Fruit fly (Drosophila melanogaster) whole organism, embryonic: ENCODE data around the gene Dph3.

ENCODE experiments used
- BEAF-32 ChIP-seq: fragments of 200-800 bp; sonication (Bioruptor generic); optimal IDR thresholded peaks from 3 replicates; lab custom pipeline; 2017; ENCODE audit warnings: missing biosample characterization, missing genetic modification characterization, mild to moderate bottlenecking, moderate library complexity, missing genetic modification reagents
- CG10979 ChIP-seq: fragments of 200-800 bp; sonication (Bioruptor generic); optimal IDR thresholded peaks from 2 replicates; lab custom pipeline; 2018; ENCODE audit warnings: missing biosample characterization, mild to moderate bottlenecking, missing genetic modification characterization, moderate library complexity
- CG11093 ChIP-seq: fragments of 200-800 bp; sonication (Bioruptor generic); IDR thresholded peaks from 3 replicates; pipeline ENCODE4 v1.3.6; 2022; ENCODE audit warnings: missing biosample characterization, missing genetic modification characterization
- CG11456 ChIP-seq: fragments of 200-800 bp; sonication (Bioruptor generic); IDR thresholded peaks from 3 replicates; pipeline ENCODE4 v1.3.6; 2022; ENCODE audit warnings: missing biosample characterization, missing genetic modification characterization
- CG14014 ChIP-seq: fragments of 200-800 bp; sonication (Bioruptor generic); IDR thresholded peaks from 2 replicates; pipeline ENCODE4 v1.3.6; 2022; ENCODE audit warnings: missing biosample characterization, missing genetic modification characterization
- CG14710 ChIP-seq: fragments of 200-800 bp; sonication (Bioruptor generic); optimal IDR thresholded peaks from 3 replicates; lab custom pipeline; 2019; ENCODE audit warnings: missing biosample characterization, mild to moderate bottlenecking, missing genetic modification characterization, moderate library complexity
- CG15269 ChIP-seq: fragments of 200-800 bp; sonication (Bioruptor generic); optimal IDR thresholded peaks from 2 replicates; lab custom pipeline; 2018; ENCODE audit warnings: missing biosample characterization, mild to moderate bottlenecking, missing genetic modification characterization, moderate library complexity
- CG1603 ChIP-seq: fragments of 200-800 bp; sonication (Bioruptor generic); optimal IDR thresholded peaks from 2 replicates; lab custom pipeline; 2019; ENCODE audit warnings: missing biosample characterization, mild to moderate bottlenecking, missing genetic modification characterization, moderate library complexity
- CG16815 ChIP-seq: fragments of 200-800 bp; sonication (Bioruptor generic); optimal IDR thresholded peaks from 3 replicates; lab custom pipeline; 2017; ENCODE audit warnings: missing biosample characterization, mild to moderate bottlenecking, missing genetic modification characterization
- CG18764 ChIP-seq: fragments of 200-800 bp; sonication (Bioruptor generic); optimal IDR thresholded peaks from 3 replicates; lab custom pipeline; 2016; ENCODE audit warnings: missing biosample characterization, missing genetic modification characterization
- CG4617 ChIP-seq: fragments of 200-800 bp; sonication (Bioruptor generic); optimal IDR thresholded peaks from 3 replicates; lab custom pipeline; 2016; ENCODE audit warnings: missing biosample characterization, missing genetic modification characterization, borderline replicate concordance
- CG7372 ChIP-seq: fragments of 200-800 bp; sonication (Bioruptor generic); IDR thresholded peaks from 2 replicates; pipeline ENCODE4 v1.3.6; 2022; ENCODE audit warnings: missing biosample characterization, missing genetic modification characterization
- CG8924 ChIP-seq: fragments of 200-800 bp; optimal IDR thresholded peaks from 3 replicates; lab custom pipeline; 2019; ENCODE audit warnings: missing biosample characterization, mild to moderate bottlenecking, missing genetic modification characterization, moderate library complexity
- CG9797 ChIP-seq: fragments of 200-800 bp; sonication (Bioruptor generic); optimal IDR thresholded peaks from 3 replicates; lab custom pipeline; 2018; ENCODE audit warnings: missing biosample characterization, mild to moderate bottlenecking, missing genetic modification characterization
- Dp ChIP-seq: fragments of 200-800 bp; sonication (Bioruptor generic); optimal IDR thresholded peaks from 2 replicates; lab custom pipeline; 2018; ENCODE audit warnings: missing biosample characterization, mild to moderate bottlenecking, missing genetic modification characterization, moderate library complexity
- GATAe ChIP-seq: fragments of 200-800 bp; sonication (Bioruptor generic); conservative IDR thresholded peaks from 2 replicates; pipeline ENCODE4 v1.3.6; 2022; ENCODE audit warnings: missing biosample characterization, missing genetic modification characterization
- H15 ChIP-seq: fragments of 200-800 bp; sonication (Bioruptor generic); IDR thresholded peaks from 3 replicates; pipeline ENCODE4 v1.3.6; 2022; ENCODE audit warnings: missing biosample characterization, missing genetic modification characterization
- HLH54F ChIP-seq: fragments of 200-800 bp; sonication (Bioruptor generic); optimal IDR thresholded peaks from 3 replicates; lab custom pipeline; 2016; ENCODE audit warnings: missing biosample characterization, missing genetic modification characterization
- Hey ChIP-seq: fragments of 200-800 bp; sonication (Bioruptor generic); optimal IDR thresholded peaks from 3 replicates; lab custom pipeline; 2018; ENCODE audit warnings: missing biosample characterization, mild to moderate bottlenecking, missing genetic modification characterization
- HmgZ ChIP-seq: fragments of 200-800 bp; sonication (Bioruptor generic); optimal IDR thresholded peaks from 2 replicates; lab custom pipeline; 2018; ENCODE audit warnings: missing biosample characterization, mild to moderate bottlenecking, missing genetic modification characterization
- MBD-R2 ChIP-seq: fragments of 200-800 bp; sonication (Bioruptor generic); IDR thresholded peaks from 2 replicates; pipeline ENCODE4 v1.3.6; 2022; ENCODE audit warnings: missing biosample characterization, missing genetic modification characterization
- MESR4 ChIP-seq: fragments of 200-800 bp; sonication (Bioruptor generic); optimal IDR thresholded peaks from 2 replicates; lab custom pipeline; 2018; ENCODE audit warnings: missing biosample characterization, mild to moderate bottlenecking, missing genetic modification characterization, moderate library complexity
- Med ChIP-seq: fragments of 200-800 bp; sonication (Bioruptor generic); peaks from one replicate; lab custom pipeline; 2016; ENCODE audit warnings: missing biosample characterization, missing genetic modification characterization, mild to moderate bottlenecking, inconsistent platforms, moderate library complexity
- Meics ChIP-seq: fragments of 200-800 bp; sonication (Bioruptor generic); optimal IDR thresholded peaks from 2 replicates; lab custom pipeline; 2017; ENCODE audit warnings: missing biosample characterization, mild to moderate bottlenecking, missing genetic modification characterization
- Mes4 ChIP-seq: fragments of 200-800 bp; sonication (Bioruptor generic); optimal IDR thresholded peaks from 2 replicates; lab custom pipeline; 2016; ENCODE audit warnings: missing biosample characterization, missing genetic modification characterization
- Nf-YC ChIP-seq: fragments of 200-800 bp; optimal IDR thresholded peaks from 3 replicates; lab custom pipeline; 2019; ENCODE audit warnings: missing biosample characterization, mild to moderate bottlenecking, missing genetic modification characterization, moderate library complexity
- PHDP ChIP-seq: fragments of 200-800 bp; sonication (Bioruptor generic); optimal IDR thresholded peaks from 3 replicates; lab custom pipeline; 2018; ENCODE audit warnings: missing biosample characterization, mild to moderate bottlenecking, missing genetic modification characterization, moderate library complexity
- Sin3A ChIP-seq: fragments of >200 bp; optimal IDR thresholded peaks from 2 replicates; lab custom pipeline; 2018
- Spps ChIP-seq: fragments of 200-800 bp; sonication (Bioruptor generic); optimal IDR thresholded peaks from 2 replicates; lab custom pipeline; 2018; ENCODE audit warnings: missing biosample characterization, mild to moderate bottlenecking, missing genetic modification characterization
- YL-1 ChIP-seq: fragments of 200-800 bp; sonication (Bioruptor generic); optimal IDR thresholded peaks from 3 replicates; lab custom pipeline; 2017; ENCODE audit warnings: missing biosample characterization, mild to moderate bottlenecking, missing genetic modification characterization
- amos ChIP-seq: fragments of 200-800 bp; sonication (Bioruptor generic); IDR thresholded peaks from 2 replicates; pipeline ENCODE4 v1.3.6; 2022; ENCODE audit warnings: missing biosample characterization, missing genetic modification characterization; ENCODE audit not compliant: partially characterized antibody
- crp ChIP-seq, 2 experiments: fragments of 200-800 bp; sonication (Bioruptor generic); optimal IDR thresholded peaks; 2 replicates in 1 of 2; 3 replicates in 1 of 2; lab custom pipeline; 2017; ENCODE audit warnings: missing biosample characterization in 2 of 2, missing genetic modification characterization in 2 of 2, mild to moderate bottlenecking in 1 of 2, moderate library complexity in 1 of 2
- cwo ChIP-seq: fragments of 200-800 bp; sonication (Bioruptor generic); optimal IDR thresholded peaks from 3 replicates; lab custom pipeline; 2017; ENCODE audit warnings: missing biosample characterization, missing genetic modification characterization, mild to moderate bottlenecking, moderate library complexity, missing genetic modification reagents
- dm ChIP-seq: fragments of 200-800 bp; sonication (Bioruptor generic); optimal IDR thresholded peaks from 3 replicates; lab custom pipeline; 2016; ENCODE audit warnings: missing biosample characterization, missing genetic modification characterization
- fd64A ChIP-seq: fragments of 200-800 bp; sonication (Bioruptor generic); optimal IDR thresholded peaks from 3 replicates; lab custom pipeline; 2018; ENCODE audit warnings: missing biosample characterization, mild to moderate bottlenecking, missing genetic modification characterization
- fd96Cb ChIP-seq: fragments of 200-800 bp; sonication (Bioruptor generic); optimal IDR thresholded peaks from 2 replicates; lab custom pipeline; 2018; ENCODE audit warnings: missing biosample characterization, mild to moderate bottlenecking, missing genetic modification characterization, moderate library complexity
- ftz-f1 ChIP-seq: fragments of 200-800 bp; sonication (Bioruptor generic); optimal IDR thresholded peaks from 2 replicates; lab custom pipeline; 2016; ENCODE audit warnings: missing biosample characterization, missing genetic modification characterization
- gfzf ChIP-seq: fragments of 200-800 bp; sonication (Bioruptor generic); optimal IDR thresholded peaks from 2 replicates; lab custom pipeline; 2016; ENCODE audit warnings: missing biosample characterization, mild to moderate bottlenecking, missing genetic modification characterization, moderate library complexity
- gsb ChIP-seq: fragments of 200-800 bp; sonication (Bioruptor generic); IDR thresholded peaks from 2 replicates; pipeline ENCODE4 v1.3.6; 2022; ENCODE audit warnings: missing biosample characterization, missing genetic modification characterization
- lov ChIP-seq, 2 experiments: fragments of 200-800 bp in 1 of 2; fragments of >200 bp in 1 of 2; sonication (Bioruptor generic) in 1 of 2; IDR thresholded peaks in 1 of 2; optimal IDR thresholded peaks in 1 of 2; 2 replicates in 1 of 2; 3 replicates in 1 of 2; pipeline versions ENCODE4 v1.3.6 to Lab custom; 2017 to 2022; ENCODE audit warnings: missing biosample characterization in 1 of 2, missing genetic modification characterization in 1 of 2
- nmo ChIP-seq: fragments of 200-800 bp; sonication (Bioruptor generic); optimal IDR thresholded peaks from 2 replicates; lab custom pipeline; 2018; ENCODE audit warnings: missing biosample characterization, mild to moderate bottlenecking, missing genetic modification characterization, moderate library complexity
- pzg ChIP-seq: fragments of 200-800 bp; sonication (Bioruptor generic); optimal IDR thresholded peaks from 3 replicates; lab custom pipeline; 2018; ENCODE audit warnings: missing biosample characterization, mild to moderate bottlenecking, missing genetic modification characterization, moderate library complexity
- trem ChIP-seq: fragments of 200-800 bp; optimal IDR thresholded peaks from 3 replicates; lab custom pipeline; 2019; ENCODE audit warnings: missing biosample characterization, mild to moderate bottlenecking, missing genetic modification characterization, moderate library complexity
- vvl ChIP-seq: fragments of 200-800 bp; sonication (Bioruptor generic); IDR thresholded peaks from 2 replicates; pipeline ENCODE4 v1.3.6; 2022; ENCODE audit warnings: missing biosample characterization, missing genetic modification characterization

The Dph3 gene

DNA sequence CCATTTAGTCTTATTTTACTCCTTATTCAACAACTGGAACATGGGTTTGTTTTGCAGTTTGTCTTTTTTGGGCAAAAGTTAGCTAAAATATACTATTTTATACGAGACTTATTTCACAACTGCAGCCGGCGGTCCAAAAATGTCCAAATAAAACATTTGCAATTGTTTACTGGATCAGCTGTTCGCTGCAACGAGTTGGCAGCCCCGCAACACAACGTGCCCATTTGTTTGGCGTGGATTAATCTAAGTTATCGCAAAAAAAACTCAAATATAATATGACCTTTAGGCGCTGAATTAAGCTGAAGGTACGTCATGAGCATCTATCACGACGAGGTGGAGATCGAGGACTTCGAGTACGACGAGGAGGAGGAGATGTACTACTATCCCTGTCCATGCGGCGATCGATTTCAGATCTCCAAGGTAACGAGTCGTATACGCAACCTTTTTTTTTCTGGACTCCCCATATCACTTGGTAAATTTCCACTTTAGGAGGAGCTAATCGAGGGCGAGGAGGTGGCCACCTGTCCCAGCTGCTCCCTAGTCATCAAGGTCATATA lies at the start of gene Dph3, which contains the start of gene CG17187:
Gene Dph3 (plus strand): TSS at position 208 of the 557 bp plus-strand sequence.
Gene CG17187 (minus strand): TSS at position 175 of the 557 bp plus-strand sequence.
- TF ChIP-seq trem (tag; lab: Kevin White, UChicago) (peak; percentile 98), fd96Cb (tag; lab: Kevin White, UChicago) (no peak), MBD-R2 (GFP tag; lab: Robert Waterston, UW) (peak; percentile 85), CG14710 (tag; lab: Kevin White, UChicago) (peak; percentile 5), CG4617 (GFP tag; lab: Kevin White, UChicago) (peak; percentile 14), CG9797 (GFP tag; lab: Kevin White, UChicago) (peak; percentile 15), CG18764 (no peak), CG16815 (GFP tag; lab: Kevin White, UChicago) (no peak), gfzf (GFP tag; lab: Kevin White, UChicago) (peak; percentile 56), Sin3A (lab: Kevin White, UChicago) (peak; percentile 14), MESR4 (GFP tag; lab: Kevin White, UChicago) (peak; percentile 62), HmgZ (tag; lab: Kevin White, UChicago) (peak; percentile 3), CG15269 (tag; lab: Kevin White, UChicago) (no peak), CG7372 (peak; percentile 58), Dp (GFP tag; lab: Kevin White, UChicago) (peak; percentile 10), pzg (GFP tag; lab: Kevin White, UChicago) (peak; percentile 40), vvl (GFP tag; lab: Robert Waterston, UW) (peak; percentile 26; the same call in 1 of the 2 replicates), YL-1 (GFP tag; lab: Kevin White, UChicago) (peak; percentile 36), gsb (GFP tag; lab: Robert Waterston, UW) (no peak), CG8924 (peak; percentile 19), BEAF-32 (GFP tag; lab: Kevin White, UChicago) (peak; percentile 13), ftz-f1 (GFP tag; lab: Kevin White, UChicago) (peak; percentile 70), CG10979 (tag; lab: Kevin White, UChicago) (peak; percentile 35), crp (GFP tag; optimal IDR thresholded peaks at IDR 0.05; lab: Kevin White, UChicago) (peak; percentile 71 to 91), CG1603 (peak; percentile 31), dm (GFP tag; lab: Kevin White, UChicago) (peak; percentile 74)

DNA sequence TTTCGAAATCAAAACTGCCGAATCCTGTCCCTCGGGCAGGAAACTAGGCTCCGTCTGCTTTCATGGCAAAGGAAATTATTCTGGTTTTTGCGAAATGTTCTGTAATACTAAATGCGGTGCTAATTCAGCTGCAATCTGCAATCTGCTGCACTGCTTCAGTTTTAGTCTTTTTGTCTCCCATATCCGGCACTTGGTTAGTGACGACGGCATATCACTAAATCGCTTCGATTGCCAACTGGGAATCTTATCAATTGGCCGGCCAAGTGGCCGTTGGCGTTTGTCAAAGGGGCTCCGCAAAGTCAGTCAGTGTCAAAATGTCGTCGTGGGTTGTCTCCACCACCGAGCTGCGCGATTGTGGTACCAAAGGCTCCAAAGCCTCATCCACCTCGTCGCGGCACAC lies 35.9 kb upstream of the Dph3 start, which contains the start of gene CG18577:
Gene CG18577 (plus strand): TSS at position 301 of the 400 bp plus-strand sequence.
- TF ChIP-seq GATAe (GFP tag; lab: Robert Waterston, UW) (peak; percentile 18; the same call in 1 of the 2 replicates), CG11093 (GFP tag; lab: Robert Waterston, UW) (no peak), CG1603 (no peak), fd64A (no peak), Meics (GFP tag; lab: Kevin White, UChicago) (peak; percentile 55), Med (GFP tag; lab: Kevin White, UChicago) (peak; percentile 87), CG11456 (GFP tag; lab: Robert Waterston, UW) (0 out of 3 replicates have a peak, but pooled peaks have one; percentile 5), Hey (tag; lab: Kevin White, UChicago) (peak; percentile 41)
- TF ChIP-seq, all 482 proteins: peak for 5

dm6 chr3R:11196648-11197388 lies 34.9 kb upstream of the Dph3 start:
- TF ChIP-seq Mes4 (GFP tag; lab: Kevin White, UChicago) (peak; percentile 80), CG18764 (peak; percentile 95), nmo (GFP tag; lab: Kevin White, UChicago) (peak; percentile 100), amos (GFP tag; lab: Robert Waterston, UW) (no peak; the same call in 1 of the 2 replicates), HLH54F (GFP tag; lab: Kevin White, UChicago) (peak; percentile 92), H15 (GFP tag; lab: Robert Waterston, UW) (peak; percentile 97), PHDP (peak; percentile 99), Dp (GFP tag; lab: Kevin White, UChicago) (peak; percentile 23), Spps (tag; lab: Kevin White, UChicago) (peak; percentile 94), CG14014 (GFP tag; lab: Robert Waterston, UW) (peak; percentile 98), lov (optimal IDR thresholded peaks at IDR 0.05; lab: Kevin White, UChicago) (no peak), lov (GFP tag; IDR thresholded peaks at IDR 0.05; lab: Robert Waterston, UW) (peak; percentile 88; the same call in 2 of the 3 replicates), cwo (GFP tag; lab: Kevin White, UChicago) (peak; percentile 98), Nf-YC (peak; percentile 88)
